Worm (Caenorhabditis elegans): ENCODE data around the gene acbp-6.

acbp-6 gene

DNA sequence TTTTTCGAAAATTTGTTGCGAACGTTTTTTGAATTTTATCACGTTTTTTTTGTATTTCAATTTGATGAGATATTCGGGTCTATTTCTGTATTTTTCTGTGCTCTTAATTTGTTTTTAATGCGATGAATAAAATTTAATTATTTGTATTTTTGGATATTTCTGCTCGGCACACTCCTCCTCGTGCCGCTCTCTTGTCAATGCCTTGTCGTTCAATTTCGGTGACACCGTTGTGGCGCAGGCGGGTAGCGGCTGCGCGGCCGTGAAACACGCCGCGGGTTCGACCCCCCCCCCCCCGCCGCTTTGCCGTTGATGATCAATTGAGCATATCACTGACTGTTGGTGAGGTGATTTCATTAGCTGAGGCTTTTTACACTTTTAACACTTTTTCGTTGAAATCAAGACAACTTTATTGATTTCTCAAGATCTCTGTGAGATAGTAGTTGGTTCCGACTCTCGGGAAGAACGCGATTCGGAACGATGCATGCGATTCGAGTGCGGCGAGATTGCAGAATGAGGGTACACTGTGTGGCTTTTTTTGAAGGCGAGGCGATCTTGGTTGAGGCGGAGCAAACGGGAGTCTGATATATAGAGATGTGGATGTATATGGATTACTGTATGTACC, 12.8 kb downstream of the acbp-6 start (continued):
- peak; percentile 91 for TF ChIP-seq K12H6.12 (tag; optimal IDR thresholded peaks at IDR 0.05)
- peak; percentile 91 for TF ChIP-seq hmg-20 (GFP tag; IDR thresholded peaks at IDR 0.05)
- TF ChIP-seq tbx-9 (tag; optimal IDR thresholded peaks at IDR 0.05; ENCODE audit: borderline replicate concordance), result peak; percentile 97
- TF ChIP-seq mel-28 (tag; optimal IDR thresholded peaks at IDR 0.05; ENCODE audit: borderline replicate concordance), result peak; percentile 89
- TF ChIP-seq sea-2 (GFP tag; IDR thresholded peaks at IDR 0.05), result peak; percentile 96
- peak; percentile 95 for TF ChIP-seq attf-5 (GFP tag; optimal IDR thresholded peaks at IDR 0.05)
- peak; percentile 71 to 81 for TF ChIP-seq let-607 (tag; optimal IDR thresholded peaks at IDR 0.05)
- peak; percentile 99 for TF ChIP-seq nhr-27 (tag; optimal IDR thresholded peaks at IDR 0.05)
- peak; percentile 96 for TF ChIP-seq ceh-27 (GFP tag; optimal IDR thresholded peaks at IDR 0.05)
- peak; percentile 98 for TF ChIP-seq B0336.3 (GFP tag; IDR thresholded peaks at IDR 0.05)
- TF ChIP-seq lsl-1 (GFP tag; optimal IDR thresholded peaks at IDR 0.05), result peak; percentile 86
- peak; percentile 92 for TF ChIP-seq ztf-22 (GFP tag; optimal IDR thresholded peaks at IDR 0.05)
- TF ChIP-seq unc-130 (GFP tag; optimal IDR thresholded peaks at IDR 0.05), result peak; percentile 95
- peak; percentile 87 for TF ChIP-seq ztf-18 (tag; optimal IDR thresholded peaks at IDR 0.05)
- TF ChIP-seq ceh-91 (GFP tag; IDR thresholded peaks at IDR 0.05), result peak; percentile 86
- TF ChIP-seq F57A8.1 (GFP tag; optimal IDR thresholded peaks at IDR 0.05), result peak; percentile 99
- peak; percentile 77 for TF ChIP-seq snpc-1.1 (tag; optimal IDR thresholded peaks at IDR 0.05; ENCODE audit: insufficient read depth)
- TF ChIP-seq T26A5.8 (tag; optimal IDR thresholded peaks at IDR 0.05), result peak; percentile 99
- peak; percentile 99 for TF ChIP-seq sptf-2 (GFP tag; optimal IDR thresholded peaks at IDR 0.05)
- peak; percentile 96 for TF ChIP-seq D2030.7 (GFP tag; IDR thresholded peaks at IDR 0.05)
- TF ChIP-seq ccch-3 (GFP tag; optimal IDR thresholded peaks at IDR 0.05), result peak; percentile 80
- peak; percentile 75 for TF ChIP-seq akir-1 (GFP tag; optimal IDR thresholded peaks at IDR 0.05)
- peak; percentile 98 for TF ChIP-seq mxl-1 (tag; optimal IDR thresholded peaks at IDR 0.05)
- peak; percentile 49 for TF ChIP-seq efl-1 (GFP tag; optimal IDR thresholded peaks at IDR 0.05)
- TF ChIP-seq dpff-1 (tag; optimal IDR thresholded peaks at IDR 0.05), result peak; percentile 88
- peak; percentile 93 for TF ChIP-seq ZK185.1 (tag; optimal IDR thresholded peaks at IDR 0.05; ENCODE audit: poor library complexity, severe bottlenecking)
- TF ChIP-seq F39B2.1 (GFP tag; IDR thresholded peaks at IDR 0.05), result peak; percentile 92
- TF ChIP-seq F52B5.7 (tag; optimal IDR thresholded peaks at IDR 0.05), result peak; percentile 99
- TF ChIP-seq him-1 (tag; optimal IDR thresholded peaks at IDR 0.05), result peak; percentile 87
- TF ChIP-seq ztf-3 (GFP tag; optimal IDR thresholded peaks at IDR 0.05), result peak; percentile 84
- TF ChIP-seq somi-1 (GFP tag; optimal IDR thresholded peaks at IDR 0.05), result peak; percentile 95
- peak; percentile 87 for TF ChIP-seq B0019.2 (GFP tag; conservative IDR thresholded peaks at IDR 0.05)
- peak; percentile 82 for TF ChIP-seq F23B12.7 (tag; optimal IDR thresholded peaks at IDR 0.05; ENCODE audit: insufficient read depth)
- peak; percentile 52 for TF ChIP-seq F55B11.4 (tag; optimal IDR thresholded peaks at IDR 0.05; ENCODE audit: borderline replicate concordance, insufficient read depth)
- TF ChIP-seq ztf-26 (tag; optimal IDR thresholded peaks at IDR 0.05), result peak; percentile 95
- TF ChIP-seq F33H1.4 (GFP tag; IDR thresholded peaks at IDR 0.05), result peak; percentile 76
- TF ChIP-seq snpc-1.3 (tag; optimal IDR thresholded peaks at IDR 0.05; ENCODE audit: insufficient read depth), result peak; percentile 96
- peak; percentile 97 for TF ChIP-seq nfyb-1 (GFP tag; IDR thresholded peaks at IDR 0.05)
- peak; percentile 93 for TF ChIP-seq mcd-1 (GFP tag; IDR thresholded peaks at IDR 0.05)
- peak; percentile 88 for TF ChIP-seq Y53G8AR.9 (GFP tag; conservative IDR thresholded peaks at IDR 0.05)
- TF ChIP-seq lin-35 (GFP tag; optimal IDR thresholded peaks at IDR 0.05), result peak in 2 of 3 experiments; percentile 46 to 55
- TF ChIP-seq K11D2.4 (GFP tag; IDR thresholded peaks at IDR 0.05), result peak; percentile 87
- peak; percentile 98 for TF ChIP-seq ceh-58 (GFP tag; IDR thresholded peaks at IDR 0.05)
- TF ChIP-seq B0035.1 (tag; optimal IDR thresholded peaks at IDR 0.05), result peak; percentile 92
- peak; percentile 85 for TF ChIP-seq lir-1 (GFP tag; conservative IDR thresholded peaks at IDR 0.05)
- peak; percentile 100 for TF ChIP-seq tbp1 (GFP tag; optimal IDR thresholded peaks at IDR 0.05)
